Fruit fly (Drosophila melanogaster) whole organism, embryonic: ENCODE measurements around the gene tst.

Source experiments
- Ada2b ChIP-seq: fragments of 200-800 bp; sonication (Bioruptor generic); IDR thresholded peaks from 2 replicates; pipeline ENCODE4 v1.3.6; 2022; ENCODE audit warnings: missing biosample characterization, missing genetic modification characterization
- CG10366 ChIP-seq: fragments of 200-800 bp; sonication (Bioruptor generic); IDR thresholded peaks from 2 replicates; pipeline ENCODE4 v1.3.6; 2022; ENCODE audit warnings: missing biosample characterization, missing genetic modification characterization
- CG10565 ChIP-seq: fragments of 200-800 bp; sonication (Bioruptor generic); optimal IDR thresholded peaks from 3 replicates; lab custom pipeline; 2016; ENCODE audit warnings: missing biosample characterization, mild to moderate bottlenecking, missing genetic modification characterization
- CG12155 ChIP-seq: fragments of 200-800 bp; sonication (Bioruptor generic); optimal IDR thresholded peaks from 3 replicates; lab custom pipeline; 2016; ENCODE audit warnings: missing biosample characterization, missing genetic modification characterization
- CG12236 ChIP-seq: fragments of 200-800 bp; sonication (Bioruptor generic); optimal IDR thresholded peaks from 2 replicates; lab custom pipeline; 2016; ENCODE audit warnings: missing biosample characterization, missing genetic modification characterization
- CG1233 ChIP-seq: fragments of 200-800 bp; sonication (Bioruptor generic); optimal IDR thresholded peaks from 4 replicates; lab custom pipeline; 2018; ENCODE audit warnings: missing biosample characterization, mild to moderate bottlenecking, missing genetic modification characterization
- CG13424 ChIP-seq: fragments of 200-800 bp; sonication (Bioruptor generic); optimal IDR thresholded peaks from 2 replicates; lab custom pipeline; 2019; ENCODE audit warnings: missing biosample characterization, mild to moderate bottlenecking, missing genetic modification characterization, moderate library complexity
- CG13894 ChIP-seq: fragments of 200-800 bp; sonication (Bioruptor generic); optimal IDR thresholded peaks from 3 replicates; lab custom pipeline; 2018; ENCODE audit warnings: missing biosample characterization, mild to moderate bottlenecking, missing genetic modification characterization, moderate library complexity
- CG14050 ChIP-seq: fragments of 200-800 bp; sonication (Bioruptor generic); IDR thresholded peaks from 3 replicates; pipeline ENCODE4 v1.3.6; 2022; ENCODE audit warnings: missing biosample characterization, missing genetic modification characterization
- CG14860 ChIP-seq: fragments of 200-800 bp; sonication (Bioruptor generic); IDR thresholded peaks from 3 replicates; pipeline ENCODE4 v1.3.6; 2022; ENCODE audit warnings: missing biosample characterization, missing genetic modification characterization; ENCODE audit not compliant: partially characterized antibody
- CG15011 ChIP-seq: fragments of 200-800 bp; sonication (Bioruptor generic); optimal IDR thresholded peaks from 3 replicates; lab custom pipeline; 2018; ENCODE audit warnings: missing biosample characterization, mild to moderate bottlenecking, missing genetic modification characterization
- CG17328 ChIP-seq: fragments of 200-800 bp; sonication (Bioruptor generic); IDR thresholded peaks from 2 replicates; pipeline ENCODE4 v1.3.6; 2022; ENCODE audit warnings: missing biosample characterization, missing genetic modification characterization
- CG17912 ChIP-seq: fragments of 200-800 bp; sonication (Bioruptor generic); optimal IDR thresholded peaks from 2 replicates; lab custom pipeline; 2018; ENCODE audit warnings: missing biosample characterization, mild to moderate bottlenecking, missing genetic modification characterization
- CG18599 ChIP-seq: fragments of 200-800 bp; sonication (Bioruptor generic); optimal IDR thresholded peaks from 3 replicates; lab custom pipeline; 2017; ENCODE audit warnings: missing biosample characterization, missing genetic modification characterization, mild to moderate bottlenecking, moderate library complexity, missing genetic modification reagents
- CG18764 ChIP-seq: fragments of 200-800 bp; sonication (Bioruptor generic); optimal IDR thresholded peaks from 3 replicates; lab custom pipeline; 2016; ENCODE audit warnings: missing biosample characterization, missing genetic modification characterization
- CG2116 ChIP-seq: fragments of 200-800 bp; sonication (Bioruptor generic); optimal IDR thresholded peaks from 3 replicates; lab custom pipeline; 2018; ENCODE audit warnings: missing biosample characterization, mild to moderate bottlenecking, missing genetic modification characterization
- CG30403 ChIP-seq: fragments of 200-800 bp; sonication (Bioruptor generic); optimal IDR thresholded peaks from 3 replicates; lab custom pipeline; 2016; ENCODE audit warnings: missing biosample characterization, missing genetic modification characterization
- CG31388 ChIP-seq: fragments of 200-800 bp; sonication (Bioruptor generic); optimal IDR thresholded peaks from 2 replicates; lab custom pipeline; 2016; ENCODE audit warnings: missing biosample characterization, missing genetic modification characterization
- CG3407 ChIP-seq: fragments of 200-800 bp; sonication (Bioruptor generic); optimal IDR thresholded peaks from 2 replicates; lab custom pipeline; 2018; ENCODE audit warnings: missing biosample characterization, mild to moderate bottlenecking, missing genetic modification characterization
- CG4404 ChIP-seq: fragments of 200-800 bp; sonication (Bioruptor generic); IDR thresholded peaks from 2 replicates; pipeline ENCODE4 v1.3.6; 2022; ENCODE audit warnings: missing biosample characterization, missing genetic modification characterization
- CG5953 ChIP-seq: fragments of 200-800 bp; sonication (Bioruptor generic); IDR thresholded peaks from 2 replicates; pipeline ENCODE4 v1.3.6; 2022; ENCODE audit warnings: missing biosample characterization, missing genetic modification characterization
- CG6689 ChIP-seq: fragments of 200-800 bp; sonication (Bioruptor generic); IDR thresholded peaks from 2 replicates; pipeline ENCODE4 v1.3.6; 2022; ENCODE audit warnings: missing biosample characterization, missing genetic modification characterization
- CHES-1-like ChIP-seq: fragments of 200-800 bp; sonication (Bioruptor generic); optimal IDR thresholded peaks from 2 replicates; lab custom pipeline; 2016; ENCODE audit warnings: missing biosample characterization, missing genetic modification characterization
- CTCF ChIP-seq: fragments of 200-800 bp; sonication (Bioruptor generic); optimal IDR thresholded peaks from 2 replicates; lab custom pipeline; 2017; ENCODE audit warnings: missing biosample characterization, mild to moderate bottlenecking, missing genetic modification characterization, moderate library complexity
- Dll ChIP-seq: fragments of 200-800 bp; sonication (Bioruptor generic); IDR thresholded peaks from 4 replicates; pipeline ENCODE4 v1.3.6; 2022; ENCODE audit warnings: missing biosample characterization, missing genetic modification characterization; ENCODE audit not compliant: partially characterized antibody
- E2f2 ChIP-seq: fragments of 200-800 bp; sonication (Bioruptor generic); IDR thresholded peaks from 2 replicates; pipeline ENCODE4 v1.3.6; 2022; ENCODE audit warnings: missing biosample characterization, missing genetic modification characterization
- Ets97D ChIP-seq: fragments of 200-800 bp; sonication (Bioruptor generic); optimal IDR thresholded peaks from 3 replicates; lab custom pipeline; 2016; ENCODE audit warnings: missing biosample characterization, missing genetic modification characterization
- HLH3B ChIP-seq: fragments of 200-800 bp; sonication (Bioruptor generic); IDR thresholded peaks from 2 replicates; pipeline ENCODE4 v1.3.6; 2022; ENCODE audit warnings: missing biosample characterization, missing genetic modification characterization
- Hmx ChIP-seq: fragments of 200-800 bp; sonication (Bioruptor generic); optimal IDR thresholded peaks from 2 replicates; lab custom pipeline; 2016; ENCODE audit warnings: missing biosample characterization, missing genetic modification characterization
- Jarid2 ChIP-seq: fragments of 200-800 bp; sonication (Bioruptor generic); optimal IDR thresholded peaks from 3 replicates; lab custom pipeline; 2017; ENCODE audit warnings: mild to moderate bottlenecking, missing biosample characterization, missing genetic modification reagents, missing genetic modification characterization
- Lhr ChIP-seq: fragments of 200-800 bp; sonication (Bioruptor generic); optimal IDR thresholded peaks from 3 replicates; lab custom pipeline; 2017; ENCODE audit warnings: mild to moderate bottlenecking, missing biosample characterization, missing genetic modification reagents, missing genetic modification characterization
- Nf-YC ChIP-seq: fragments of 200-800 bp; optimal IDR thresholded peaks from 3 replicates; lab custom pipeline; 2019; ENCODE audit warnings: missing biosample characterization, mild to moderate bottlenecking, missing genetic modification characterization, moderate library complexity
- Oli ChIP-seq: fragments of 200-800 bp; sonication (Bioruptor generic); optimal IDR thresholded peaks from 2 replicates; lab custom pipeline; 2018; ENCODE audit warnings: missing biosample characterization, mild to moderate bottlenecking, missing genetic modification characterization, moderate library complexity
- Six4 ChIP-seq: fragments of 200-800 bp; sonication (Bioruptor generic); optimal IDR thresholded peaks from 2 replicates; lab custom pipeline; 2016; ENCODE audit warnings: missing biosample characterization, missing genetic modification characterization
- al ChIP-seq: fragments of 200-800 bp; sonication (Bioruptor generic); IDR thresholded peaks from 2 replicates; pipeline ENCODE4 v1.3.6; 2022; ENCODE audit warnings: missing biosample characterization, missing genetic modification characterization
- ash1 ChIP-seq: fragments of 200-800 bp; sonication (Bioruptor generic); optimal IDR thresholded peaks from 2 replicates; lab custom pipeline; 2018; ENCODE audit warnings: missing biosample characterization, mild to moderate bottlenecking, missing genetic modification characterization
- bbx ChIP-seq: fragments of 200-800 bp; sonication (Bioruptor generic); IDR thresholded peaks from 2 replicates; pipeline ENCODE4 v1.3.6; 2022; ENCODE audit warnings: missing biosample characterization, missing genetic modification characterization; ENCODE audit not compliant: partially characterized antibody
- exex ChIP-seq: fragments of 200-800 bp; sonication (Bioruptor generic); optimal IDR thresholded peaks from 4 replicates; lab custom pipeline; 2018; ENCODE audit warnings: missing biosample characterization, mild to moderate bottlenecking, missing genetic modification characterization, moderate library complexity
- fru ChIP-seq: fragments of >200 bp; optimal IDR thresholded peaks from 2 replicates; lab custom pipeline; 2017
- ftz-f1 ChIP-seq: fragments of 200-800 bp; sonication (Bioruptor generic); optimal IDR thresholded peaks from 2 replicates; lab custom pipeline; 2016; ENCODE audit warnings: missing biosample characterization, missing genetic modification characterization
- grau ChIP-seq: fragments of 200-800 bp; optimal IDR thresholded peaks from 3 replicates; lab custom pipeline; 2019; ENCODE audit warnings: missing biosample characterization, mild to moderate bottlenecking, missing genetic modification characterization, moderate library complexity
- h ChIP-seq: fragments of >200 bp; optimal IDR thresholded peaks from 2 replicates; lab custom pipeline; 2017
- nmo ChIP-seq: fragments of 200-800 bp; sonication (Bioruptor generic); optimal IDR thresholded peaks from 2 replicates; lab custom pipeline; 2018; ENCODE audit warnings: missing biosample characterization, mild to moderate bottlenecking, missing genetic modification characterization, moderate library complexity
- pan ChIP-seq, 4 experiments: fragments of >200 bp in 3 of 4; fragments of 200-800 bp in 1 of 4; sonication (Bioruptor generic) in 1 of 4; optimal IDR thresholded peaks in 3 of 4; IDR thresholded peaks in 1 of 4; 2 replicates each; pipeline versions ENCODE4 v1.3.6 to Lab custom; 2017 to 2022; ENCODE audit warnings: missing biosample characterization in 2 of 4, missing genetic modification characterization in 2 of 4, mixed read lengths in 1 of 4
- run ChIP-seq: fragments of 200-800 bp; sonication (Bioruptor generic); optimal IDR thresholded peaks from 3 replicates; lab custom pipeline; 2018; ENCODE audit warnings: missing biosample characterization, mild to moderate bottlenecking, missing genetic modification characterization
- sens ChIP-seq: fragments of 200-800 bp; sonication (Bioruptor generic); peaks from one replicate; lab custom pipeline; 2016; ENCODE audit warnings: missing biosample characterization, missing genetic modification characterization
- slou ChIP-seq: fragments of 200-800 bp; sonication (Bioruptor generic); optimal IDR thresholded peaks from 3 replicates; lab custom pipeline; 2016; ENCODE audit warnings: missing biosample characterization, missing genetic modification characterization
- sug ChIP-seq: fragments of 200-800 bp; optimal IDR thresholded peaks from 2 replicates; lab custom pipeline; 2019; ENCODE audit warnings: missing biosample characterization, mild to moderate bottlenecking, missing genetic modification characterization, moderate library complexity
- tgo ChIP-seq: fragments of 200-800 bp; sonication (Bioruptor generic); IDR thresholded peaks from 3 replicates; pipeline ENCODE4 v1.3.6; 2022; ENCODE audit warnings: missing biosample characterization, missing genetic modification characterization
- zen2 ChIP-seq: fragments of 200-800 bp; sonication (Bioruptor generic); IDR thresholded peaks from 3 replicates; pipeline ENCODE4 v1.3.6; 2022; ENCODE audit warnings: missing biosample characterization, missing genetic modification characterization; ENCODE audit not compliant: partially characterized antibody

Gene tst

dm6 chr3R:23722680-23723372 lies 49.8 kb downstream of the tst start, which contains the start of gene CG10365 (continued):
- TF ChIP-seq CG14860 (GFP tag; lab: Robert Waterston, UW), result no peak
- peak; percentile 32 for TF ChIP-seq CG31388 (GFP tag; lab: Kevin White, UChicago)
- peak; percentile 57 for TF ChIP-seq sens
- TF ChIP-seq Ets97D (GFP tag; lab: Kevin White, UChicago), result no peak
- TF ChIP-seq CG17912 (GFP tag; lab: Kevin White, UChicago), result no peak
- TF ChIP-seq slou, result peak; percentile 57
- TF ChIP-seq h (lab: Kevin White, UChicago), result no peak
- no peak for TF ChIP-seq Lhr (GFP tag; lab: Kevin White, UChicago)
- peak; percentile 86 for TF ChIP-seq CG13894 (tag; lab: Kevin White, UChicago)
- TF ChIP-seq fru, result no peak
- peak; percentile 95 for TF ChIP-seq CG18599 (GFP tag; lab: Kevin White, UChicago)
- TF ChIP-seq Six4 (GFP tag; lab: Kevin White, UChicago), result peak; percentile 49
- peak; percentile 83 for TF ChIP-seq CG10366
- TF ChIP-seq Dll (GFP tag; lab: Robert Waterston, UW), result no peak
- TF ChIP-seq CTCF, result no peak
- TF ChIP-seq tgo (GFP tag; lab: Robert Waterston, UW), result peak; percentile 92
- peak; percentile 75 for TF ChIP-seq CG1233 (GFP tag; lab: Kevin White, UChicago)
- no peak for TF ChIP-seq zen2 (GFP tag; lab: Robert Waterston, UW)
- no peak for TF ChIP-seq CHES-1-like (GFP tag; lab: Kevin White, UChicago)
- peak; percentile 86 for TF ChIP-seq grau (tag; lab: Kevin White, UChicago)
- peak; percentile 79 for TF ChIP-seq run
- peak; percentile 87 for TF ChIP-seq CG15011 (GFP tag; lab: Kevin White, UChicago)
- TF ChIP-seq Nf-YC (tag; lab: Kevin White, UChicago), result peak; percentile 64
- TF ChIP-seq al, result peak; percentile 68
- TF ChIP-seq CG18764 (GFP tag; lab: Kevin White, UChicago), result peak; percentile 56
- peak; percentile 87 for TF ChIP-seq HLH3B (GFP tag; lab: Robert Waterston, UW)
- TF ChIP-seq CG10565 (GFP tag; lab: Kevin White, UChicago), result no peak
- TF ChIP-seq E2f2, result peak; percentile 56; the same call in 1 of the 2 replicates
- no peak for TF ChIP-seq ftz-f1 (GFP tag; lab: Kevin White, UChicago)
- peak; percentile 70; the same call in 2 of the 3 replicates for TF ChIP-seq CG14050 (GFP tag; lab: Robert Waterston, UW)
- TF ChIP-seq nmo (GFP tag; lab: Kevin White, UChicago), result peak; percentile 90
- peak; percentile 85 for TF ChIP-seq CG17328 (GFP tag; lab: Robert Waterston, UW)
- no peak for TF ChIP-seq Jarid2 (GFP tag; lab: Kevin White, UChicago)
- TF ChIP-seq CG30403 (GFP tag; lab: Kevin White, UChicago), result peak; percentile 90
- TF ChIP-seq ash1 (GFP tag; lab: Kevin White, UChicago), result no peak
- peak; percentile 86 for TF ChIP-seq CG6689 (GFP tag; lab: Robert Waterston, UW)
- peak; percentile 88 for TF ChIP-seq Ada2b (GFP tag; lab: Robert Waterston, UW)
- TF ChIP-seq CG5953 (GFP tag; lab: Robert Waterston, UW), result peak; percentile 63; the same call in 1 of the 2 replicates
- TF ChIP-seq CG12236 (GFP tag; lab: Kevin White, UChicago), result no peak
- TF ChIP-seq bbx (GFP tag; lab: Robert Waterston, UW), result 0 out of 2 replicates have a peak, but pooled peaks have one; percentile 13
- peak; percentile 36 for TF ChIP-seq sug (tag; lab: Kevin White, UChicago)
- TF ChIP-seq CG3407 (GFP tag; lab: Kevin White, UChicago), result peak; percentile 54
- no peak for TF ChIP-seq pan (optimal IDR thresholded peaks at IDR 0.05; lab: Kevin White, UChicago)
- TF ChIP-seq pan (GFP tag; optimal IDR thresholded peaks at IDR 0.05 in 1 of 2, IDR thresholded peaks at IDR 0.05 in 1 of 2), result peak in 1 of 2 experiments; percentile 93
- TF ChIP-seq CG13424 (tag; lab: Kevin White, UChicago), result peak; percentile 92
- TF ChIP-seq Oli (tag; lab: Kevin White, UChicago), result peak; percentile 85
- TF ChIP-seq exex (tag; lab: Kevin White, UChicago), result peak; percentile 66
- no peak for TF ChIP-seq Hmx (GFP tag; lab: Kevin White, UChicago)
- peak; percentile 56 for TF ChIP-seq CG2116 (GFP tag; lab: Kevin White, UChicago)
- TF ChIP-seq CG4404 (GFP tag; lab: Robert Waterston, UW), result 0 out of 2 replicates have a peak, but pooled peaks have one; percentile 34
- TF ChIP-seq CG12155 (GFP tag; lab: Kevin White, UChicago), result peak; percentile 76
